Fruit fly (Drosophila melanogaster) whole organism, embryonic: Measurements from ENCODE around the gene CG15394.
A peak's percentile ranks its signal among the peaks of the same experiment; 100 is the strongest.

Experiments
- Ada2b ChIP-seq: fragments of 200-800 bp; sonication (Bioruptor generic); IDR thresholded peaks from 2 replicates; pipeline ENCODE4 v1.3.6; 2022; ENCODE audit warnings: missing biosample characterization, missing genetic modification characterization
- Atf-2 ChIP-seq: fragments of 200-800 bp; sonication (Bioruptor generic); optimal IDR thresholded peaks from 2 replicates; lab custom pipeline; 2016; ENCODE audit warnings: missing biosample characterization, missing genetic modification characterization
- B-H2 ChIP-seq: fragments of 200-800 bp; sonication (Bioruptor generic); optimal IDR thresholded peaks from 2 replicates; lab custom pipeline; 2018; ENCODE audit warnings: missing biosample characterization, mild to moderate bottlenecking, missing genetic modification characterization
- BtbVII ChIP-seq: fragments of 200-800 bp; sonication (Bioruptor generic); optimal IDR thresholded peaks from 3 replicates; lab custom pipeline; 2017; ENCODE audit warnings: missing biosample characterization, mild to moderate bottlenecking, missing genetic modification characterization
- CG10274 ChIP-seq: fragments of 200-800 bp; sonication (Bioruptor generic); optimal IDR thresholded peaks from 3 replicates; lab custom pipeline; 2017; ENCODE audit warnings: missing biosample characterization, mild to moderate bottlenecking, missing genetic modification characterization
- CG10959 ChIP-seq: fragments of 200-800 bp; sonication (Bioruptor generic); IDR thresholded peaks from 2 replicates; pipeline ENCODE4 v1.3.6; 2022; ENCODE audit warnings: missing biosample characterization, missing genetic modification characterization
- CG11723 ChIP-seq: fragments of 200-800 bp; sonication (Bioruptor generic); optimal IDR thresholded peaks from 2 replicates; lab custom pipeline; 2017; ENCODE audit warnings: missing biosample characterization, mild to moderate bottlenecking, missing genetic modification characterization
- CG12659 ChIP-seq: fragments of 200-800 bp; sonication (Bioruptor generic); optimal IDR thresholded peaks from 3 replicates; lab custom pipeline; 2017; ENCODE audit warnings: mild to moderate bottlenecking, missing biosample characterization, missing genetic modification reagents, missing genetic modification characterization
- CG14050 ChIP-seq: fragments of 200-800 bp; sonication (Bioruptor generic); IDR thresholded peaks from 3 replicates; pipeline ENCODE4 v1.3.6; 2022; ENCODE audit warnings: missing biosample characterization, missing genetic modification characterization
- CG1529 ChIP-seq: fragments of 200-800 bp; sonication (Bioruptor generic); optimal IDR thresholded peaks from 3 replicates; lab custom pipeline; 2018; ENCODE audit warnings: missing biosample characterization, missing genetic modification characterization
- CG17361 ChIP-seq: fragments of 200-800 bp; sonication (Bioruptor generic); IDR thresholded peaks from 3 replicates; pipeline ENCODE4 v1.3.6; 2022; ENCODE audit warnings: missing biosample characterization, missing genetic modification characterization
- CG17829 ChIP-seq: fragments of 200-800 bp; optimal IDR thresholded peaks from 2 replicates; lab custom pipeline; 2019; ENCODE audit warnings: missing biosample characterization, mild to moderate bottlenecking, missing genetic modification characterization, moderate library complexity
- CG1832 ChIP-seq: fragments of 200-800 bp; sonication (Bioruptor generic); optimal IDR thresholded peaks from 2 replicates; lab custom pipeline; 2017; ENCODE audit warnings: missing biosample characterization, mild to moderate bottlenecking, missing genetic modification characterization, inconsistent platforms
- CG31388 ChIP-seq: fragments of 200-800 bp; sonication (Bioruptor generic); optimal IDR thresholded peaks from 2 replicates; lab custom pipeline; 2016; ENCODE audit warnings: missing biosample characterization, missing genetic modification characterization
- CG32772 ChIP-seq: fragments of 200-800 bp; sonication (Bioruptor generic); IDR thresholded peaks from 2 replicates; pipeline ENCODE4 v1.3.6; 2022; ENCODE audit warnings: missing biosample characterization, missing genetic modification characterization
- CG3407 ChIP-seq: fragments of 200-800 bp; sonication (Bioruptor generic); optimal IDR thresholded peaks from 2 replicates; lab custom pipeline; 2018; ENCODE audit warnings: missing biosample characterization, mild to moderate bottlenecking, missing genetic modification characterization
- CG3847 ChIP-seq: fragments of 200-800 bp; sonication (Bioruptor generic); IDR thresholded peaks from 2 replicates; pipeline ENCODE4 v1.3.6; 2022; ENCODE audit warnings: missing biosample characterization, missing genetic modification characterization
- CG4854 ChIP-seq: fragments of 200-800 bp; sonication (Bioruptor generic); optimal IDR thresholded peaks from 2 replicates; lab custom pipeline; 2016; ENCODE audit warnings: missing biosample characterization, missing genetic modification characterization, inconsistent platforms
- CG7271 ChIP-seq: fragments of 200-800 bp; sonication (Bioruptor generic); optimal IDR thresholded peaks from 2 replicates; lab custom pipeline; 2018; ENCODE audit warnings: missing biosample characterization, mild to moderate bottlenecking, missing genetic modification characterization, moderate library complexity
- CG7556 ChIP-seq: fragments of 200-800 bp; sonication (Bioruptor generic); optimal IDR thresholded peaks from 2 replicates; lab custom pipeline; 2017; ENCODE audit warnings: missing biosample characterization, mild to moderate bottlenecking, missing genetic modification characterization
- CG7839 ChIP-seq: fragments of 200-800 bp; sonication (Bioruptor generic); optimal IDR thresholded peaks from 3 replicates; lab custom pipeline; 2018; ENCODE audit warnings: missing biosample characterization, mild to moderate bottlenecking, missing genetic modification characterization, moderate library complexity
- CG8359 ChIP-seq: fragments of 200-800 bp; sonication (Bioruptor generic); optimal IDR thresholded peaks from 2 replicates; lab custom pipeline; 2017; ENCODE audit warnings: missing biosample characterization, mild to moderate bottlenecking, missing genetic modification characterization, borderline replicate concordance
- CG9215 ChIP-seq: fragments of 200-800 bp; sonication (Bioruptor generic); IDR thresholded peaks from 2 replicates; pipeline ENCODE4 v1.3.6; 2022; ENCODE audit warnings: missing biosample characterization, missing genetic modification characterization
- CG9876 ChIP-seq: fragments of 200-800 bp; sonication (Bioruptor generic); optimal IDR thresholded peaks from 2 replicates; lab custom pipeline; 2016; ENCODE audit warnings: missing biosample characterization, missing genetic modification characterization
- Dll ChIP-seq: fragments of 200-800 bp; sonication (Bioruptor generic); IDR thresholded peaks from 4 replicates; pipeline ENCODE4 v1.3.6; 2022; ENCODE audit warnings: missing biosample characterization, missing genetic modification characterization; ENCODE audit not compliant: partially characterized antibody
- H15 ChIP-seq: fragments of 200-800 bp; sonication (Bioruptor generic); IDR thresholded peaks from 3 replicates; pipeline ENCODE4 v1.3.6; 2022; ENCODE audit warnings: missing biosample characterization, missing genetic modification characterization
- HLH3B ChIP-seq: fragments of 200-800 bp; sonication (Bioruptor generic); IDR thresholded peaks from 2 replicates; pipeline ENCODE4 v1.3.6; 2022; ENCODE audit warnings: missing biosample characterization, missing genetic modification characterization
- Hr3 ChIP-seq: fragments of 200-800 bp; sonication (Bioruptor generic); optimal IDR thresholded peaks from 3 replicates; lab custom pipeline; 2016; ENCODE audit warnings: missing biosample characterization, missing genetic modification characterization
- Lpt ChIP-seq: fragments of >200 bp; optimal IDR thresholded peaks from 2 replicates; lab custom pipeline; 2018; ENCODE audit warnings: missing biosample characterization, missing genetic modification characterization
- Mes4 ChIP-seq: fragments of 200-800 bp; sonication (Bioruptor generic); optimal IDR thresholded peaks from 2 replicates; lab custom pipeline; 2016; ENCODE audit warnings: missing biosample characterization, missing genetic modification characterization
- Myb ChIP-seq: fragments of 200-800 bp; sonication (Bioruptor generic); optimal IDR thresholded peaks from 2 replicates; lab custom pipeline; 2016; ENCODE audit warnings: missing biosample characterization, missing genetic modification characterization
- NK7.1 ChIP-seq: fragments of 200-800 bp; sonication (Bioruptor generic); optimal IDR thresholded peaks from 3 replicates; lab custom pipeline; 2016; ENCODE audit warnings: missing biosample characterization, missing genetic modification characterization
- Taf1 ChIP-seq: fragments of 200-800 bp; sonication (Bioruptor generic); IDR thresholded peaks from 2 replicates; pipeline ENCODE4 v1.3.6; 2022; ENCODE audit warnings: missing biosample characterization, missing genetic modification characterization
- cato ChIP-seq: fragments of 200-800 bp; sonication (Bioruptor generic); optimal IDR thresholded peaks from 2 replicates; lab custom pipeline; 2016; ENCODE audit warnings: missing biosample characterization, missing genetic modification characterization, borderline replicate concordance
- crc ChIP-seq: fragments of 200-800 bp; sonication (Bioruptor generic); optimal IDR thresholded peaks from 2 replicates; lab custom pipeline; 2016; ENCODE audit warnings: missing biosample characterization, missing genetic modification characterization
- esg ChIP-seq: fragments of 200-800 bp; sonication (Bioruptor generic); conservative IDR thresholded peaks from 2 replicates; pipeline ENCODE4 v1.3.6; 2022; ENCODE audit warnings: missing biosample characterization, missing genetic modification characterization
- ewg ChIP-seq: fragments of 200-800 bp; sonication (Bioruptor generic); optimal IDR thresholded peaks from 3 replicates; lab custom pipeline; 2017; ENCODE audit warnings: mild to moderate bottlenecking, missing biosample characterization, missing genetic modification reagents, missing genetic modification characterization
- fru ChIP-seq: fragments of >200 bp; optimal IDR thresholded peaks from 2 replicates; lab custom pipeline; 2017
- gce ChIP-seq: fragments of 200-800 bp; sonication (Bioruptor generic); IDR thresholded peaks from 3 replicates; pipeline ENCODE4 v1.3.6; 2022; ENCODE audit warnings: missing biosample characterization, missing genetic modification characterization
- gt ChIP-seq: fragments of 200-800 bp; sonication (Bioruptor generic); IDR thresholded peaks from 2 replicates; pipeline ENCODE4 v1.3.6; 2022; ENCODE audit warnings: missing biosample characterization, missing genetic modification characterization
- kni ChIP-seq: fragments of 200-800 bp; sonication (Bioruptor generic); optimal IDR thresholded peaks from 3 replicates; lab custom pipeline; 2017; ENCODE audit warnings: mild to moderate bottlenecking, missing biosample characterization, missing genetic modification reagents, missing genetic modification characterization
- nom ChIP-seq: fragments of 200-800 bp; sonication (Bioruptor generic); optimal IDR thresholded peaks from 2 replicates; lab custom pipeline; 2017; ENCODE audit warnings: missing biosample characterization, missing genetic modification characterization, mild to moderate bottlenecking, moderate library complexity, missing genetic modification reagents
- pan ChIP-seq, 4 experiments: fragments of >200 bp in 3 of 4; fragments of 200-800 bp in 1 of 4; sonication (Bioruptor generic) in 1 of 4; optimal IDR thresholded peaks in 3 of 4; IDR thresholded peaks in 1 of 4; 2 replicates each; pipeline versions ENCODE4 v1.3.6 to Lab custom; 2017 to 2022; ENCODE audit warnings: missing biosample characterization in 2 of 4, missing genetic modification characterization in 2 of 4, mixed read lengths in 1 of 4
- pros ChIP-seq: fragments of 200-800 bp; sonication (Bioruptor generic); optimal IDR thresholded peaks from 3 replicates; lab custom pipeline; 2019; ENCODE audit warnings: missing biosample characterization, mild to moderate bottlenecking, missing genetic modification characterization, moderate library complexity
- sens ChIP-seq: fragments of 200-800 bp; sonication (Bioruptor generic); peaks from one replicate; lab custom pipeline; 2016; ENCODE audit warnings: missing biosample characterization, missing genetic modification characterization
- slbo ChIP-seq: fragments of 200-800 bp; sonication (Bioruptor generic); IDR thresholded peaks from 2 replicates; pipeline ENCODE4 v1.3.6; 2022; ENCODE audit warnings: missing biosample characterization, missing genetic modification characterization
- sr ChIP-seq: fragments of 200-800 bp; sonication (Bioruptor generic); IDR thresholded peaks from 3 replicates; pipeline ENCODE4 v1.3.6; 2022; ENCODE audit warnings: missing biosample characterization, missing genetic modification characterization
- tll ChIP-seq, 2 experiments: fragments of 200-800 bp in 1 of 2; fragments of >200 bp in 1 of 2; sonication (Bioruptor generic) in 1 of 2; optimal IDR thresholded peaks; 2 replicates each; lab custom pipeline; 2017 to 2019; ENCODE audit warnings: missing biosample characterization in 2 of 2, missing genetic modification characterization in 2 of 2, mild to moderate bottlenecking in 1 of 2, moderate library complexity in 1 of 2
- trh ChIP-seq: fragments of 200-800 bp; sonication (Bioruptor generic); optimal IDR thresholded peaks from 2 replicates; lab custom pipeline; 2016; ENCODE audit warnings: missing biosample characterization, missing genetic modification characterization
- twi ChIP-seq: fragments of 200-800 bp; optimal IDR thresholded peaks from 2 replicates; lab custom pipeline; 2019; ENCODE audit warnings: missing biosample characterization, mild to moderate bottlenecking, missing genetic modification characterization, moderate library complexity
- wek ChIP-seq: fragments of 200-800 bp; sonication (Bioruptor generic); optimal IDR thresholded peaks from 3 replicates; lab custom pipeline; 2018; ENCODE audit warnings: missing biosample characterization, mild to moderate bottlenecking, missing genetic modification characterization, moderate library complexity
- wor ChIP-seq: fragments of 200-800 bp; sonication (Bioruptor generic); IDR thresholded peaks from 2 replicates; pipeline ENCODE4 v1.3.6; 2022; ENCODE audit warnings: missing biosample characterization, missing genetic modification characterization

The CG15394 gene

dm6 chr2L:2542491-2542890, 49.2 kb upstream of the CG15394 start (continued):
- TF ChIP-seq CG32772 (GFP tag; lab: Robert Waterston, UW) (no peak), CG9876 (no peak), gce (no peak), Taf1 (GFP tag; lab: Robert Waterston, UW) (no peak), esg (no peak), Hr3 (GFP tag; lab: Kevin White, UChicago) (no peak), gt (GFP tag; lab: Robert Waterston, UW) (no peak), kni (no peak), CG3407 (no peak), trh (GFP tag; lab: Kevin White, UChicago) (no peak), NK7.1 (GFP tag; lab: Kevin White, UChicago) (no peak), CG7271 (tag; lab: Kevin White, UChicago) (no peak), CG4854 (GFP tag; lab: Kevin White, UChicago) (no peak), H15 (GFP tag; lab: Robert Waterston, UW) (no peak), tll (GFP tag; optimal IDR thresholded peaks at IDR 0.05; lab: Kevin White, UChicago) (no peak), Ada2b (GFP tag; lab: Robert Waterston, UW) (0 out of 2 replicates have a peak, but pooled peaks have one; percentile 34), CG10274 (no peak), CG7839 (tag; lab: Kevin White, UChicago) (peak; percentile 34), ewg (GFP tag; lab: Kevin White, UChicago) (no peak), nom (GFP tag; lab: Kevin White, UChicago) (no peak), Atf-2 (GFP tag; lab: Kevin White, UChicago) (no peak), CG7556 (GFP tag; lab: Kevin White, UChicago) (peak; percentile 13), CG9215 (GFP tag; lab: Robert Waterston, UW) (no peak), slbo (GFP tag; lab: Robert Waterston, UW) (0 out of 2 replicates have a peak, but pooled peaks have one; percentile 6), CG17829 (no peak), CG17361 (no peak), sr (GFP tag; lab: Robert Waterston, UW) (no peak), CG1529 (no peak), CG11723 (GFP tag; lab: Kevin White, UChicago) (no peak), CG1832 (no peak), CG8359 (GFP tag; lab: Kevin White, UChicago) (no peak), wek (GFP tag; lab: Kevin White, UChicago) (no peak), BtbVII (GFP tag; lab: Kevin White, UChicago) (no peak), Myb (no peak), HLH3B (GFP tag; lab: Robert Waterston, UW) (no peak), Dll (no peak), fru (lab: Kevin White, UChicago) (no peak), twi (tag; lab: Kevin White, UChicago) (no peak), crc (GFP tag; lab: Kevin White, UChicago) (no peak), sens (GFP tag; lab: Kevin White, UChicago) (peak; percentile 59), CG31388 (GFP tag; lab: Kevin White, UChicago) (no peak), CG10959 (GFP tag; lab: Robert Waterston, UW) (no peak), CG3847 (GFP tag; lab: Robert Waterston, UW) (no peak), cato (GFP tag; lab: Kevin White, UChicago) (no peak), CG12659 (GFP tag; lab: Kevin White, UChicago) (no peak), Lpt (GFP tag; lab: Kevin White, UChicago) (no peak), pan (optimal IDR thresholded peaks at IDR 0.05; lab: Kevin White, UChicago) (no peak), pan (GFP tag; optimal IDR thresholded peaks at IDR 0.05 in 1 of 2, IDR thresholded peaks at IDR 0.05 in 1 of 2) (peak in 1 of 2 experiments; percentile 21), Mes4 (GFP tag; lab: Kevin White, UChicago) (no peak), CG14050 (GFP tag; lab: Robert Waterston, UW) (no peak), pros (GFP tag; lab: Kevin White, UChicago) (no peak), B-H2 (GFP tag; lab: Kevin White, UChicago) (no peak), wor (GFP tag; lab: Robert Waterston, UW) (no peak)
